Worm (Caenorhabditis elegans) whole organism, late embryonic: ENCODE data around the gene rnp-4.
"Not testable (repeated sequence)": the region's sequence is repeated elsewhere in the genome, so short reads cannot be mapped to it uniquely, and the experiment has no call there.

Source experiments
- K02D7.2 ChIP-seq: sonication (generic microtip); optimal IDR thresholded peaks from 2 replicates; lab custom pipeline; 2017; ENCODE audit warnings: mild to moderate bottlenecking, missing genetic modification characterization, missing compliant biosample characterization
- ama-1 ChIP-seq: fragments of 150-350 bp; optimal IDR thresholded peaks from 2 replicates; lab custom pipeline; 2014
- ceh-31 ChIP-seq: sonication (generic microtip); optimal IDR thresholded peaks from 2 replicates; lab custom pipeline; 2016; ENCODE audit warnings: missing genetic modification characterization, missing compliant biosample characterization
- ets-4 ChIP-seq: sonication (generic microtip); optimal IDR thresholded peaks from 2 replicates; lab custom pipeline; 2016; ENCODE audit warnings: missing genetic modification characterization, missing compliant biosample characterization
- nhr-11 ChIP-seq: fragments of 150-350 bp; optimal IDR thresholded peaks from 2 replicates; lab custom pipeline; 2014; ENCODE audit warnings: missing biosample characterization, missing genetic modification characterization
- pag-3 ChIP-seq: sonication (generic microtip); optimal IDR thresholded peaks from 2 replicates; lab custom pipeline; 2016; ENCODE audit warnings: missing compliant biosample characterization, missing genetic modification characterization, borderline replicate concordance
- rnt-1 ChIP-seq: sonication (generic microtip); optimal IDR thresholded peaks from 2 replicates; lab custom pipeline; 2016; ENCODE audit warnings: missing genetic modification characterization, missing compliant biosample characterization
- tbx-2 ChIP-seq: sonication (generic microtip); optimal IDR thresholded peaks from 2 replicates; lab custom pipeline; 2016; ENCODE audit warnings: missing genetic modification characterization, missing compliant biosample characterization

DNA sequence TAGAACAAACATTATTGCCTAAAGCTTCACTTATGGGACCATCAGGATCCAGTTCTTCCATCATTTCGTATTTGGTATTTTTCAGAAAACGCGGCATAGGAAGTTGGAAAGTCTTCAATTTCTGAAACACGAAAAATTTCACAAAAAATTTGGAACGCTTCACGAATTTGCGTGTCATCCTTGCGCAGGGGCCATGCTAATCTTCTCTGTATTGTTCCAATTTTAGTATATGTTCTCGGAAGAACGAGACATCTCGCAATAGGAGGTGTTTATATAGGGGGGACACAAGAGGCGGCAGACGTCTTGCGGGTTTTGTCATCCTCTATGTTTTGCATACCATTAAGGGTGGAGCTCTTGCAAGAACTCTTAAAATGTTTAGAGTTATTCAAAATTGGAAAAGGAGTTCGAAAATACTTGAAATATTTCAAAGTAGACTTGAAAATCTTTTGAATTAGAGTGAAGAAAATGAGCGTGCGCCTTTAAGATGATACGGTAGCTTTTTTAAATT, 20.7 kb downstream of the rnp-4 start:
- TF ChIP-seq K02D7.2 (tag; lab: Kevin White, UChicago) (peak; percentile 58), tbx-2 (peak; percentile 7)
- not testable (repeated sequence) for TF ChIP-seq pag-3 (tag; lab: Kevin White, UChicago); ama-1 (lab: Kevin White, UChicago); nhr-11 (tag; lab: Kevin White, UChicago); ceh-31 (tag; lab: Kevin White, UChicago); rnt-1 (tag; lab: Kevin White, UChicago); ets-4 (tag; lab: Kevin White, UChicago)
